Fruit fly (Drosophila melanogaster) whole organism, pupa: Measurements from ENCODE around the gene Dif.

ENCODE experiments used
- CG32121 ChIP-seq: fragments of 200-800 bp; sonication (Bioruptor generic); IDR thresholded peaks from 2 replicates; pipeline ENCODE4 v1.3.6; 2022; ENCODE audit warnings: missing biosample characterization, missing genetic modification characterization
- CG4496 ChIP-seq: fragments of 200-800 bp; sonication (Bioruptor generic); IDR thresholded peaks from 3 replicates; pipeline ENCODE4 v1.3.6; 2022; ENCODE audit warnings: missing biosample characterization, missing genetic modification characterization

DNA sequence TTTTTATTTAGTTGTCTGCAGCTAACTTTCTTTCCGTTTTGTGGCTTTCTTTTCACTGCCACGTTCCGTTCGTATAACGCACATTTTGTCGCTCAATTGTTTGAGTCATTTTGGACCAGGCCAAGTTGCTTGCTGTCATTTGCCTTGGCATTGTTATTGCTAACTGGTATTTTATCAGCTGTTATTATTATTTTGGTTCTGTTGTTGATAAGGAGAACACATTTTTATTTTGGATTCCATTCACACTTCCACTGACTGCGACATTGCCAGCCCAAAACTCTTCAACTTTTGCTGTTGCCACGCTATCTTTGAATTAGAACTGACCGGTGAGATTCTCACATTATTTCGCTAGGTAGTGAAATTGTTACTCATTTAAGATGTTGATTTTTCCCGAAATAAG lies 42.2 kb downstream of the Dif start:
- no peak for TF ChIP-seq CG4496 (GFP tag; lab: Robert Waterston, UW)
- no peak for TF ChIP-seq CG32121 (GFP tag; lab: Robert Waterston, UW)
